Fruit fly (Drosophila melanogaster) whole organism: ENCODE measurements around the gene Adgf-D.

Source experiments
- CG8478 ChIP-seq: fragments of >200 bp; optimal IDR thresholded peaks from 2 replicates; lab custom pipeline; 2018; ENCODE audit warnings: inconsistent platforms
- Dll ChIP-seq: fragments of >200 bp; optimal IDR thresholded peaks from 2 replicates; lab custom pipeline; 2017
- EcR ChIP-seq, 2 experiments: fragments of >200 bp; optimal IDR thresholded peaks; 2 replicates each; lab custom pipeline; 2017; ENCODE audit warnings: missing biosample characterization in 2 of 2, missing genetic modification characterization in 2 of 2, missing genetic modification reagents in 2 of 2
- pan ChIP-seq: fragments of >200 bp; optimal IDR thresholded peaks from 2 replicates; lab custom pipeline; 2017
- psq ChIP-seq: fragments of >200 bp; optimal IDR thresholded peaks from 2 replicates; lab custom pipeline; 2017
- usp ChIP-seq: fragments of >200 bp; optimal IDR thresholded peaks from 2 replicates; lab custom pipeline; 2017; ENCODE audit warnings: missing biosample characterization, missing genetic modification characterization, mixed read lengths

Adgf-D gene

DNA sequence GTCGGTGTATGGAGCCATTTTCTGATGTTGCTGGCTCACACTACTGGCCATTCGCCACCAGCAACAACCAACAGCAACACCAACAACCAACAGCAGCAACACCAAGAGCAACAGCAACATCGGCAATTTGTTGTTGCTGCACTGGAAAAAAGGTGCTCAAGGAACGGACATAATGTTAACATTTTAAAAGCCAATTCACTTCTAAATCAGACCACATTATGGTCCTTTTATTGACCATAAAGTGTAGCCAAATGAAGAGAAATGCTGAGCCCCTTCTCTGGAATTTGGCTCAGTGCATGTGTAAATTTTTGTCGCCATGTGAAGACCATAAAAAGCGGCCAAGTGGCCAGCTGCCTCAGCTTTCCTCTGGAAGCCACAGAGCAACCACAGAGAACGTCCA is 11.6 kb upstream of the Adgf-D start:
- TF ChIP-seq psq (lab: Kevin White, UChicago) (no peak), Dll (lab: Kevin White, UChicago) (no peak), EcR (GFP tag; optimal IDR thresholded peaks at IDR 0.05; lab: Kevin White, UChicago) (no peak), pan (lab: Kevin White, UChicago) (no peak), usp (GFP tag; lab: Kevin White, UChicago) (no peak), CG8478 (lab: Kevin White, UChicago) (no peak)

- TF ChIP-seq psq (lab: Kevin White, UChicago) = no peak
- no peak for TF ChIP-seq usp (GFP tag; lab: Kevin White, UChicago)
- no peak for TF ChIP-seq CG8478 (lab: Kevin White, UChicago)
- no peak for TF ChIP-seq Dll (lab: Kevin White, UChicago)
- no peak for TF ChIP-seq pan (lab: Kevin White, UChicago)
- TF ChIP-seq EcR (GFP tag; optimal IDR thresholded peaks at IDR 0.05; lab: Kevin White, UChicago) = no peak
Measured at dm6 chr3R:13715674-13716454, 10.7 kb upstream of the Adgf-D start.

dm6 chr3R:13715012-13715673 is 9.9 kb upstream of the Adgf-D start, which contains the start of gene kmr:
kmr (plus strand) TSS chr3R:13715207.
- TF ChIP-seq CG8478 (lab: Kevin White, UChicago) = no peak
- no peak for TF ChIP-seq usp (GFP tag; lab: Kevin White, UChicago)
- no peak for TF ChIP-seq Dll (lab: Kevin White, UChicago)
- no peak for TF ChIP-seq pan (lab: Kevin White, UChicago)
- no peak for TF ChIP-seq psq (lab: Kevin White, UChicago)
- no peak for TF ChIP-seq EcR (GFP tag; optimal IDR thresholded peaks at IDR 0.05; lab: Kevin White, UChicago)

- TF ChIP-seq psq (lab: Kevin White, UChicago) (no peak), usp (GFP tag; lab: Kevin White, UChicago) (no peak), Dll (lab: Kevin White, UChicago) (no peak), CG8478 (lab: Kevin White, UChicago) (no peak), pan (lab: Kevin White, UChicago) (no peak), EcR (GFP tag; optimal IDR thresholded peaks at IDR 0.05; lab: Kevin White, UChicago) (no peak)
Measured at dm6 chr3R:13713984-13714532, 8.9 kb upstream of the Adgf-D start.

- TF ChIP-seq CG8478 (lab: Kevin White, UChicago) = no peak
- no peak for TF ChIP-seq usp (GFP tag; lab: Kevin White, UChicago)
- no peak for TF ChIP-seq pan (lab: Kevin White, UChicago)
- TF ChIP-seq psq (lab: Kevin White, UChicago) = no peak
- TF ChIP-seq EcR (GFP tag; optimal IDR thresholded peaks at IDR 0.05; lab: Kevin White, UChicago) = no peak
- no peak for TF ChIP-seq Dll (lab: Kevin White, UChicago)
Measured at dm6 chr3R:13713541-13713940, 8.3 kb upstream of the Adgf-D start.

dm6 chr3R:13711735-13712134 is 6.5 kb upstream of the Adgf-D start, which contains the start of the genes primo-1 and primo-2:
primo-1 (minus strand) TSS chr3R:13711835.
primo-2 (minus strand) TSS chr3R:13711835.
- TF ChIP-seq usp (GFP tag; lab: Kevin White, UChicago) = no peak

- TF ChIP-seq Dll (lab: Kevin White, UChicago) = no peak
- no peak for TF ChIP-seq pan (lab: Kevin White, UChicago)
- no peak for TF ChIP-seq CG8478 (lab: Kevin White, UChicago)
- TF ChIP-seq EcR (GFP tag; optimal IDR thresholded peaks at IDR 0.05; lab: Kevin White, UChicago) = no peak
- no peak for TF ChIP-seq usp (GFP tag; lab: Kevin White, UChicago)
- no peak for TF ChIP-seq psq (lab: Kevin White, UChicago)
Measured at dm6 chr3R:13710645-13711044, 5.4 kb upstream of the Adgf-D start.

DNA sequence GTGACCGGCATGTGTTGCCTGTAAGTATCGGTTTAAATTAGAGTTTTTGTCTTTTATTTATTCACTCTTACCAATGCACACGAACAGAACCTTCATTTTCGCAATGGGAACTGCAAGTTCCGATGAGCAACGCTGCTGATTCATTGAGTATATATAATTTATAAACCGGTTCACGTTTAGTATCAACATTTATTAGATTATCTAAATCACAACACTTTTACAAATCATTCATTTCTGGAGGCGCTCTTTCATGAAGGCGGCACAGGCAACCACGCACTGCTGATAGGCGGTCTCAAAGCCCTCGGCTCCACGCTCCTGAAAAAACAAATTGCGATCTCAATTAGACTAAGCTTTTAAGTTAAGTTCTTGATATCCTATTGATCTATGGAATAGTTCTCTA is 4.6 kb upstream of the Adgf-D start, which contains the start of gene Argp:
Gene Argp (minus strand): TSS at position 101 of the 400 bp plus-strand sequence.
- TF ChIP-seq usp (GFP tag; lab: Kevin White, UChicago) (no peak), psq (lab: Kevin White, UChicago) (no peak), Dll (lab: Kevin White, UChicago) (no peak), pan (lab: Kevin White, UChicago) (no peak), EcR (GFP tag; optimal IDR thresholded peaks at IDR 0.05; lab: Kevin White, UChicago) (no peak), CG8478 (lab: Kevin White, UChicago) (no peak)

DNA sequence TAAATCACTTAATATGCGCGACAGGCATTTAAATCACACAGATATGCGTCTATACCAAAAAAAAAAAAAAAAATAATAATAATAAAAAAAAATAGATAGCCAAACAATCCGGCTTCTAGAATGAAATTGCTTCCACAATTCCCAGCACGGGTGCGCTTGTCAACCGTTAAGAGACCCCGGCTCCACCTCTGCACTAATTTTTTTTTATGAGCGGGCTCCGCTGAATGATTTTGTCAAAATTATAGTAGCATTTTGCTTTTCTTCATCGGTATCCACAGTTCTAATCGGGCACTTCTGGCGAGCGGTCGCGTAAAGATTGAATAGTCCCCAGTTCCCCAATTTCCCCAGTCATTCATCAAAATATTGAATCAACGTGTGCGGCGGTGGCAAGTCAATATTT is 1.3 kb upstream of the Adgf-D start, which contains the start of gene Adgf-C:
Gene Adgf-C (plus strand): TSS at position 301 of the 400 bp plus-strand sequence.
- TF ChIP-seq pan (lab: Kevin White, UChicago) (no peak), EcR (GFP tag; optimal IDR thresholded peaks at IDR 0.05; lab: Kevin White, UChicago) (no peak), psq (lab: Kevin White, UChicago) (no peak), CG8478 (lab: Kevin White, UChicago) (no peak), Dll (lab: Kevin White, UChicago) (no peak), usp (GFP tag; lab: Kevin White, UChicago) (no peak)

- no peak for TF ChIP-seq psq (lab: Kevin White, UChicago)
- TF ChIP-seq EcR (GFP tag; optimal IDR thresholded peaks at IDR 0.05; lab: Kevin White, UChicago) = no peak
- no peak for TF ChIP-seq CG8478 (lab: Kevin White, UChicago)
- no peak for TF ChIP-seq usp (GFP tag; lab: Kevin White, UChicago)
- TF ChIP-seq pan (lab: Kevin White, UChicago) = no peak
- no peak for TF ChIP-seq Dll (lab: Kevin White, UChicago)
Measured at dm6 chr3R:13700738-13701137, 4.5 kb downstream of the Adgf-D start, which contains the start of gene f-cup. f-cup (minus strand) TSS chr3R:13700838.
